Worm (Caenorhabditis elegans) whole organism, L3 larva: Measurements from ENCODE around the gene cyn-10.
A peak's percentile ranks its signal among the peaks of the same experiment; 100 is the strongest.

Source experiments
- R02D3.7 ChIP-seq: fragments of 150-350 bp; optimal IDR thresholded peaks from 2 replicates; lab custom pipeline; 2014; ENCODE audit warnings: missing biosample characterization, missing genetic modification characterization
- aly-2 ChIP-seq: fragments of 150-350 bp; optimal IDR thresholded peaks from 2 replicates; lab custom pipeline; 2014; ENCODE audit warnings: missing biosample characterization, missing genetic modification characterization
- ama-1 ChIP-seq: fragments of 150-350 bp; optimal IDR thresholded peaks from 2 replicates; lab custom pipeline; 2018
- ceh-16 ChIP-seq: sonication (generic microtip); optimal IDR thresholded peaks from 2 replicates; lab custom pipeline; 2017; ENCODE audit warnings: missing biosample characterization, missing genetic modification characterization
- ceh-82 ChIP-seq: fragments of 150-350 bp; optimal IDR thresholded peaks from 2 replicates; lab custom pipeline; 2014; ENCODE audit warnings: missing biosample characterization, missing genetic modification characterization
- ceh-9 ChIP-seq: sonication (generic microtip); optimal IDR thresholded peaks from 2 replicates; lab custom pipeline; 2018; ENCODE audit warnings: missing biosample characterization, missing genetic modification characterization
- daf-12 ChIP-seq: fragments of 150-350 bp; optimal IDR thresholded peaks from 2 replicates; lab custom pipeline; 2014; ENCODE audit warnings: missing biosample characterization, missing genetic modification reagents, missing genetic modification characterization
- egl-27 ChIP-seq: sonication (generic microtip); optimal IDR thresholded peaks from 4 replicates; lab custom pipeline; 2017; ENCODE audit warnings: missing biosample characterization, missing genetic modification reagents, missing genetic modification characterization
- egl-5 ChIP-seq: fragments of 150-350 bp; optimal IDR thresholded peaks from 2 replicates; lab custom pipeline; 2017; ENCODE audit warnings: missing biosample characterization, missing genetic modification reagents, missing genetic modification characterization, inconsistent platforms
- elt-1 ChIP-seq: fragments of 150-350 bp; optimal IDR thresholded peaks from 2 replicates; lab custom pipeline; 2014; ENCODE audit warnings: missing biosample characterization, missing genetic modification characterization
- elt-2 ChIP-seq: sonication (generic microtip); optimal IDR thresholded peaks from 2 replicates; lab custom pipeline; 2016; ENCODE audit warnings: missing genetic modification reagents, mild to moderate bottlenecking, missing genetic modification characterization, missing compliant biosample characterization
- elt-3 ChIP-seq, 3 experiments: fragments of 150-350 bp in 1 of 3; sonication (generic microtip) in 2 of 3; optimal IDR thresholded peaks; 2 replicates in 2 of 3; 4 replicates in 1 of 3; lab custom pipeline; 2014 to 2017; ENCODE audit warnings: missing biosample characterization in 3 of 3, missing genetic modification characterization in 3 of 3
- eor-1 ChIP-seq, 2 experiments: fragments of 150-350 bp; optimal IDR thresholded peaks; 2 replicates each; lab custom pipeline; 2014 to 2018; ENCODE audit warnings: missing biosample characterization in 2 of 2, missing genetic modification characterization in 2 of 2
- fkh-10 ChIP-seq: sonication (generic microtip); optimal IDR thresholded peaks from 2 replicates; lab custom pipeline; 2017; ENCODE audit warnings: missing biosample characterization, missing genetic modification reagents, missing genetic modification characterization
- fkh-2 ChIP-seq: fragments of 150-350 bp; optimal IDR thresholded peaks from 2 replicates; lab custom pipeline; 2014; ENCODE audit warnings: missing biosample characterization, missing genetic modification reagents, missing genetic modification characterization
- fos-1 ChIP-seq: fragments of 150-350 bp; optimal IDR thresholded peaks from 2 replicates; lab custom pipeline; 2014; ENCODE audit warnings: missing biosample characterization, missing genetic modification characterization
- hmg-11 ChIP-seq: sonication (generic microtip); optimal IDR thresholded peaks from 2 replicates; lab custom pipeline; 2016; ENCODE audit warnings: missing genetic modification characterization, missing compliant biosample characterization
- jun-1 ChIP-seq: fragments of 150-350 bp; optimal IDR thresholded peaks from 2 replicates; lab custom pipeline; 2014; ENCODE audit warnings: missing biosample characterization, missing genetic modification reagents, missing genetic modification characterization
- lin-15B ChIP-seq: fragments of 150-350 bp; optimal IDR thresholded peaks from 2 replicates; lab custom pipeline; 2014; ENCODE audit warnings: missing biosample characterization, missing genetic modification characterization
- lin-39 ChIP-seq: fragments of 150-350 bp; optimal IDR thresholded peaks from 2 replicates; lab custom pipeline; 2018; ENCODE audit warnings: missing biosample characterization, missing genetic modification reagents, missing genetic modification characterization
- lsy-12 ChIP-seq: sonication (generic microtip); optimal IDR thresholded peaks from 2 replicates; lab custom pipeline; 2016; ENCODE audit warnings: mild to moderate bottlenecking, missing genetic modification characterization, missing compliant biosample characterization
- mdl-1 ChIP-seq: fragments of 150-350 bp; optimal IDR thresholded peaks from 2 replicates; lab custom pipeline; 2014; ENCODE audit warnings: missing biosample characterization, missing genetic modification characterization
- nfya-1 ChIP-seq: sonication (generic microtip); optimal IDR thresholded peaks from 2 replicates; lab custom pipeline; 2017; ENCODE audit warnings: missing genetic modification characterization, mild to moderate bottlenecking, missing compliant biosample characterization, antibody characterized with exemption, moderate library complexity; ENCODE audit not compliant: insufficient read depth
- nhr-11 ChIP-seq: fragments of 150-350 bp; optimal IDR thresholded peaks from 2 replicates; lab custom pipeline; 2014; ENCODE audit warnings: missing biosample characterization, missing genetic modification characterization
- nhr-12 ChIP-seq: fragments of 150-350 bp; optimal IDR thresholded peaks from 2 replicates; lab custom pipeline; 2014; ENCODE audit warnings: missing biosample characterization, missing genetic modification characterization
- nhr-23 ChIP-seq: fragments of 150-350 bp; optimal IDR thresholded peaks from 2 replicates; lab custom pipeline; 2014; ENCODE audit warnings: missing biosample characterization, missing genetic modification reagents, missing genetic modification characterization
- nhr-237 ChIP-seq: fragments of 150-350 bp; optimal IDR thresholded peaks from 2 replicates; lab custom pipeline; 2014; ENCODE audit warnings: missing biosample characterization, missing genetic modification characterization
- nhr-25 ChIP-seq: sonication (generic microtip); optimal IDR thresholded peaks from 2 replicates; lab custom pipeline; 2017; ENCODE audit warnings: missing biosample characterization, missing genetic modification characterization
- nhr-28 ChIP-seq: fragments of 150-350 bp; optimal IDR thresholded peaks from 2 replicates; lab custom pipeline; 2014; ENCODE audit warnings: missing biosample characterization, missing genetic modification characterization
- nhr-43 ChIP-seq: sonication (generic microtip); optimal IDR thresholded peaks from 2 replicates; lab custom pipeline; 2016; ENCODE audit warnings: mild to moderate bottlenecking, missing genetic modification characterization, missing compliant biosample characterization; ENCODE audit not compliant: poor library complexity, severe bottlenecking
- nhr-67 ChIP-seq: fragments of 150-350 bp; optimal IDR thresholded peaks from 2 replicates; lab custom pipeline; 2014; ENCODE audit warnings: missing biosample characterization, missing genetic modification characterization
- nhr-76 ChIP-seq: fragments of 150-350 bp; sonication (generic microtip); optimal IDR thresholded peaks from 5 replicates; lab custom pipeline; 2014; ENCODE audit warnings: missing biosample characterization, missing genetic modification characterization
- nhr-77 ChIP-seq: fragments of 150-350 bp; optimal IDR thresholded peaks from 2 replicates; lab custom pipeline; 2014; ENCODE audit warnings: missing biosample characterization, missing genetic modification characterization
- pha-4 ChIP-seq: fragments of 150-350 bp; optimal IDR thresholded peaks from 2 replicates; lab custom pipeline; 2014; ENCODE audit warnings: missing biosample characterization, missing genetic modification reagents, missing genetic modification characterization
- pqm-1 ChIP-seq: fragments of 150-350 bp; optimal IDR thresholded peaks from 2 replicates; lab custom pipeline; 2017; ENCODE audit warnings: missing biosample characterization, missing genetic modification characterization, inconsistent platforms
- sea-2 ChIP-seq: fragments of 150-350 bp; sonication (generic microtip); optimal IDR thresholded peaks from 4 replicates; lab custom pipeline; 2014; ENCODE audit warnings: missing biosample characterization, missing genetic modification reagents, missing genetic modification characterization
- skn-1 ChIP-seq: fragments of 150-350 bp; optimal IDR thresholded peaks from 2 replicates; lab custom pipeline; 2014; ENCODE audit warnings: missing biosample characterization, missing genetic modification characterization
- snpc-4 ChIP-seq: fragments of 150-350 bp; optimal IDR thresholded peaks from 2 replicates; lab custom pipeline; 2014; ENCODE audit warnings: missing biosample characterization, missing genetic modification characterization
- tbx-2 ChIP-seq: sonication (generic microtip); optimal IDR thresholded peaks from 2 replicates; lab custom pipeline; 2016; ENCODE audit warnings: mild to moderate bottlenecking, missing genetic modification characterization, missing compliant biosample characterization
- unc-62 ChIP-seq: fragments of 150-350 bp; sonication (generic microtip); optimal IDR thresholded peaks from 4 replicates; lab custom pipeline; 2014; ENCODE audit warnings: missing biosample characterization, missing genetic modification reagents, missing genetic modification characterization
- zag-1 ChIP-seq: fragments of 150-350 bp; optimal IDR thresholded peaks from 2 replicates; lab custom pipeline; 2014; ENCODE audit warnings: missing biosample characterization, missing genetic modification characterization

Gene cyn-10

DNA sequence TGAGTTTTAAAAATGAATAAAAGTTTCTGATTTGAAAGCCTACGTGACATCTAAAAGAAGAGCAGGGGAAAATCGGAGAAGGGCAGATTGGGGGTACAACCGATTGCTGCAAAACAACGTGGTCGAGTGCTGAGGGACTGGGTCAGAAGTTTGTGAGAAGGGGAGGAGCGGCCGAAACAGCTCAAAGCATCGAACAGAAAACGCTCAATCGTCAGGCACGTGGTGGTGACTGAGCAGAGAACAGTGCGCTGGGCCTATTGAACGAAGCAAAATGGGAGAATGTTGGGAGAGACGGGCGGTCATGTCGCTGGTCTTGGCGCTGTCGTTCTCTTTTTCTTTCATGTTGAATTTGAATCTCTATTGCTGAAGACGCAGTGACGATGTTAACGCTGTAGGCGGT is 22.0 kb downstream of the cyn-10 start:
- peak; percentile 14 for TF ChIP-seq R02D3.7
- no peak for TF ChIP-seq nhr-12 (tag; lab: Kevin White, UChicago)
- peak; percentile 42 for TF ChIP-seq lsy-12 (tag; lab: Kevin White, UChicago)
- TF ChIP-seq jun-1: peak; percentile 52
- peak; percentile 13 for TF ChIP-seq tbx-2 (tag; lab: Kevin White, UChicago)
- TF ChIP-seq pha-4 (tag; lab: Kevin White, UChicago): peak; percentile 81
- peak; percentile 35 for TF ChIP-seq hmg-11 (tag; lab: Kevin White, UChicago)
- peak; percentile 82 for TF ChIP-seq mdl-1
- TF ChIP-seq snpc-4 (tag; lab: Kevin White, UChicago): peak; percentile 33
- TF ChIP-seq nfya-1: peak; percentile 66
- TF ChIP-seq nhr-11: no peak
- peak; percentile 72 for TF ChIP-seq pqm-1
- TF ChIP-seq ceh-82 (tag; lab: Kevin White, UChicago): no peak
- TF ChIP-seq nhr-43 (tag; lab: Kevin White, UChicago): peak; percentile 68
- peak; percentile 51 for TF ChIP-seq nhr-23
- peak in 1 of 3 experiments; percentile 33 for TF ChIP-seq elt-3 (tag; optimal IDR thresholded peaks at IDR 0.05; lab: Kevin White, UChicago)
- TF ChIP-seq lin-15B (tag; lab: Kevin White, UChicago): peak; percentile 38
- no peak for TF ChIP-seq zag-1 (tag; lab: Kevin White, UChicago)
- TF ChIP-seq lin-39 (tag; lab: Kevin White, UChicago): peak; percentile 89
- TF ChIP-seq fkh-2 (tag; lab: Kevin White, UChicago): no peak
- peak; percentile 97 for TF ChIP-seq ama-1
- TF ChIP-seq elt-2: peak; percentile 67

DNA sequence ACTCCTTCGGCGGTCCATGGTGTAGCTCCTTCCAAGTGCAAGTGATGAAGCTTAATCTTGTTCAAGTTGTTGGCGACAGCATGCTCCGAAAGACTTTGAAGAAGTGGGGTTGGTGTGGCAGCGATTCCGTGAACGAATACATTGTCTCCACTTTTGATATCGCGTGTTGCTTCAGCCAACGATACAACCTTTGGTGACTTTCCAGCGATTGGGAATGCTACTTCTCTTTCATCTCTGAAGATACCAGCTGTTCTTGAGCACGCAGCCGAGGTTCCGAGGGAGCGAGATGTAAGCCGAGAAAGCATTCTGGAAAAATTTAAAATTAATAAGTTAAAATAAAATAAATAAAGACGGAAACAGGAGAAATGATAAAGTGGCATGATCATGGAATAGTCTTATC is 23.1 kb downstream of the cyn-10 start, which contains the start of gene acer-1:
Gene acer-1 (minus strand): TSS at position 306 of the 400 bp plus-strand sequence.
- TF ChIP-seq snpc-4 (tag; lab: Kevin White, UChicago) (no peak), nhr-237 (tag; lab: Kevin White, UChicago) (no peak), nfya-1 (peak; percentile 9), elt-2 (peak; percentile 3), lin-39 (tag; lab: Kevin White, UChicago) (peak; percentile 13), ama-1 (peak; percentile 93), pha-4 (tag; lab: Kevin White, UChicago) (peak; percentile 37)

DNA sequence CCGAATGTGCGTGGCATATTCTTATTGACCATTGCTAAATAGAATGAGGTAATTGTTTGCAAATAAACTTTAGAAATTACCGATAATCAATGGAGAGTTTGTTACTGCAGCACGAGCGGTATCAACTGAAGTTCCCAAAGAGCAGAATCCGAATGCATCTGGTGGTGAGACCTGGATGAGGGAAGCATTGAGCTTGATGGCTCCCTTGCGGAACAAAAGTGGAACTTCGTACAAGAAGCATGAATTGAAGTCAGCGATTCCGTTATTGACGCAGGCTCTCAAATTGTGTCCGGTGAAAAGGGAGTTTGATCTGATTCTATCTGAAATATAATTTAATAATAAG is 23.6 kb downstream of the cyn-10 start:
- peak; percentile 17 for TF ChIP-seq fos-1 (tag; lab: Kevin White, UChicago)
- TF ChIP-seq ama-1: peak; percentile 78
- TF ChIP-seq lsy-12 (tag; lab: Kevin White, UChicago): no peak
- TF ChIP-seq pqm-1: no peak

DNA sequence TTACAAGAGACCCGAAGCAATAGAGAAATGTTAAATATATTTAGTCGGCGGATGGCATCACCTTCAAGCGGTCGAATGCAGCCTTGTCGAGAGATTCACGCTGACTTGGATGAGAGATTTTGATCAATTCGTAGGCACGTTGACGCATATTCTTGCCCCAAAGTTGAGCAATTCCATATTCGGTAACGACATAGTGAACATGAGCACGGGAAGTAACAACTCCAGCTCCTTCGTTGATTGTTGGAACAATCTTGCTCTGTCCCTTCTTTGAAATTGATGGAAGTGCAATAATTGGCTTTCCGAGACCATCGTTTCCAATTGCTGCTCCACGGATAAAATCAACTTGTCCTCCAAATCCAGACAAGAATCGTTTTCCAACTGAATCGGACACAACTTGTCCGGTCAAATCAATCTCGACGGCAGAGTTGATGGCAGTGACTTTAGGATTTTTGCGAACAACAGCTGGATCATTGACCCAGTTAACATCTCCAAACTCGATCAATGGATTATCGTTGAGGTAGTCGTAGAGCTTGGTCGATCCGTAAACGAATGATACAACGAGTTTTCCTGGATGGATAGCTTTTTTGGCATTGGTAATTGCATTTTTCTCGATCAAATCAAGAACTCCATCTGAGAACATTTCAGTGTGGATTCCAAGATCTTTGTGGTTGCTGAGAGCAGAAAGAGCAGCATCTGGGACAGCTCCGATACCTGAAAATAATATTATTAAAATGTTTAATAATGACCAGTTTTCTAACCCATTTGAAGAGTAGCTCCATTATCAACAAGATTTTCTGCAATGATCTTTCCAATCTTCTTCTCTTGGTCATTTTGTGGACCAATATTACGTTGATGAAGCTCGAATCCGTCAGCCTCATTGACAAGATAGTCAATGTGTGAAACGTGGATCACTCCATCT is 24.2 kb downstream of the cyn-10 start:
- TF ChIP-seq nhr-43 (tag; lab: Kevin White, UChicago): peak; percentile 66
- TF ChIP-seq tbx-2 (tag; lab: Kevin White, UChicago): no peak
- peak; percentile 56 for TF ChIP-seq ama-1
- no peak for TF ChIP-seq elt-3 (tag; optimal IDR thresholded peaks at IDR 0.05; lab: Kevin White, UChicago)
- peak; percentile 28 for TF ChIP-seq lin-39 (tag; lab: Kevin White, UChicago)

DNA sequence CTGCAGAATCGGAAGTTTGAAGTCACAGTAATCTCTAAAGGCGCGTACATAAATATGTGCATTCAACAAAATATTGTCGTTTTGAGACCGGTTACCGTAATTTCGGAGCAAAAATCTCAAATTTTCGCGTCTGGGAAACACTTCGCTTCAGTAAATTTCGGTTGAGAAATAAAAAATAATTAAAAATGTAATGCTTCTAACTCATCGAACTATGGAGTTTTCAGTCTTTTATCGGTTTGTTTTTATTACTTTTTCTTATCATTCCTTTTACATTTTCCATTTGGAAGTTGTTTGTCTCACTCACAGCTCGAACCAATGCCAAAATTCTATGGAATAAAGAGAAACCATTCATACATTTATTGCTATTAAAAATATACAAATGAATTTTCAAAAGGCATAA is 25.0 kb downstream of the cyn-10 start:
- TF ChIP-seq daf-12 (no peak), nhr-28 (tag; lab: Kevin White, UChicago) (no peak), lin-15B (tag; lab: Kevin White, UChicago) (no peak), fkh-10 (no peak), elt-2 (peak; percentile 66), hmg-11 (tag; lab: Kevin White, UChicago) (no peak), mdl-1 (no peak), ama-1 (peak; percentile 91), egl-27 (tag; lab: Kevin White, UChicago) (no peak), skn-1 (tag; lab: Kevin White, UChicago) (no peak), nhr-76 (peak; percentile 4), ceh-9 (tag; lab: Kevin White, UChicago) (no peak), nhr-77 (tag; lab: Kevin White, UChicago) (no peak), unc-62 (no peak), ceh-82 (tag; lab: Kevin White, UChicago) (no peak), nhr-23 (peak; percentile 65), ceh-16 (tag; lab: Kevin White, UChicago) (no peak), egl-5 (tag; lab: Kevin White, UChicago) (no peak), eor-1 (tag; optimal IDR thresholded peaks at IDR 0.05; lab: Kevin White, UChicago) (no peak), nhr-25 (no peak), fkh-2 (tag; lab: Kevin White, UChicago) (no peak), tbx-2 (tag; lab: Kevin White, UChicago) (peak; percentile 29), zag-1 (tag; lab: Kevin White, UChicago) (no peak), jun-1 (peak; percentile 10), fos-1 (tag; lab: Kevin White, UChicago) (no peak), nhr-67 (no peak), sea-2 (no peak), aly-2 (tag; lab: Kevin White, UChicago) (no peak), elt-1 (tag; lab: Kevin White, UChicago) (no peak)
